Fruit fly (Drosophila melanogaster): ENCODE data around the gene Kap-alpha1.

The Kap-alpha1 gene

DNA sequence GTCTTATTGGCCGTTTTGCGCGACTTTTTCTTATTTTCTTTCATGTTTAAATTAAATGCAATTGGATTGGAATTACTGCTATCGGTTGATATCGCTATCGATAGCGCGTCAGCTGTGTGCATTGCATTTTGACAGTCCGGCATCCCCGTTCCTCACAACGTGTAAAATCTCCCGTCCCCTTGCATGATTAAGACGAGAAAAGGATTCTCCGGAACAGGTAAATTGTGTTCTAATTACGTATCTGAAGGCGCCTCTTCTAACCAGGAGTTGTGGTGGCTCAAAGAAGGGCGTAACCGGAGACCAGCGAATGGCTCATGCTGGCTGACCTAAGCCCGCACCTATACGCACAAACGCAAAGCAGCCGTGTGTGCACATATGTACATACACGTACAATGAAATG lies at the start of gene Kap-alpha1, which contains the start of gene CG14104:
Kap-alpha1 (plus strand) TSS at position 130 of the 400 bp plus-strand sequence.
CG14104 (minus strand) TSS at position 97 of the 400 bp plus-strand sequence.
- no peak for TF ChIP-seq CG14441 (GFP tag; IDR thresholded peaks at IDR 0.05)
- no peak for TF ChIP-seq CG10462 (GFP tag; optimal IDR thresholded peaks at IDR 0.05)
- no peak for TF ChIP-seq wor (GFP tag; IDR thresholded peaks at IDR 0.05)
- TF ChIP-seq Hr51 (GFP tag; optimal IDR thresholded peaks at IDR 0.05): no peak
- peak; percentile 69 for TF ChIP-seq BEAF-32 (GFP tag; optimal IDR thresholded peaks at IDR 0.05)
- TF ChIP-seq gro (GFP tag; optimal IDR thresholded peaks at IDR 0.05): no peak
- TF ChIP-seq NfI (GFP tag; optimal IDR thresholded peaks at IDR 0.05): no peak
- TF ChIP-seq E2f1 (GFP tag; IDR thresholded peaks at IDR 0.05): no peak
- TF ChIP-seq CG7271 (tag; optimal IDR thresholded peaks at IDR 0.05): no peak
- no peak for TF ChIP-seq CG8944 (GFP tag; optimal IDR thresholded peaks at IDR 0.05)
- TF ChIP-seq CG13296 (GFP tag; optimal IDR thresholded peaks at IDR 0.05): no peak
- TF ChIP-seq Adf1 (GFP tag; IDR thresholded peaks at IDR 0.05): no peak
- no peak for TF ChIP-seq gsb (GFP tag; IDR thresholded peaks at IDR 0.05)
- peak; percentile 15 for TF ChIP-seq HmgZ (tag; optimal IDR thresholded peaks at IDR 0.05)
- no peak for TF ChIP-seq CG13894 (tag; optimal IDR thresholded peaks at IDR 0.05)
- no peak for TF ChIP-seq CG14667 (GFP tag; IDR thresholded peaks at IDR 0.05)
- TF ChIP-seq Sin3A (optimal IDR thresholded peaks at IDR 0.05): peak; percentile 20
- TF ChIP-seq CG30403 (GFP tag; optimal IDR thresholded peaks at IDR 0.05): no peak
- no peak for TF ChIP-seq CG4730 (GFP tag; IDR thresholded peaks at IDR 0.05)
- TF ChIP-seq ham (GFP tag; IDR thresholded peaks at IDR 0.05): no peak
- TF ChIP-seq Opbp (GFP tag; IDR thresholded peaks at IDR 0.05; ENCODE audit: partially characterized antibody): peak; percentile 66; the same call in 2 of the 3 replicates
- TF ChIP-seq CG17385 (GFP tag; optimal IDR thresholded peaks at IDR 0.05): no peak
- no peak for TF ChIP-seq Lpt (GFP tag; optimal IDR thresholded peaks at IDR 0.05)
- no peak for TF ChIP-seq gcm2 (GFP tag; optimal IDR thresholded peaks at IDR 0.05)
- TF ChIP-seq D19A (tag; optimal IDR thresholded peaks at IDR 0.05): no peak
- no peak for TF ChIP-seq CG1024 (GFP tag; IDR thresholded peaks at IDR 0.05)
- TF ChIP-seq CG13287 (GFP tag; IDR thresholded peaks at IDR 0.05; ENCODE audit: partially characterized antibody): peak; percentile 79
- no peak for TF ChIP-seq CG2712 (tag; optimal IDR thresholded peaks at IDR 0.05)
- no peak for TF ChIP-seq Hr3 (GFP tag; optimal IDR thresholded peaks at IDR 0.05)
- no peak for TF ChIP-seq Trl (optimal IDR thresholded peaks at IDR 0.05)
- no peak for TF ChIP-seq Trl (GFP tag; optimal IDR thresholded peaks at IDR 0.05)
- TF ChIP-seq Poxn (GFP tag; IDR thresholded peaks at IDR 0.05): no peak
- TF ChIP-seq CG2202 (tag; optimal IDR thresholded peaks at IDR 0.05): no peak
- TF ChIP-seq ac (GFP tag; optimal IDR thresholded peaks at IDR 0.05): no peak
- peak; percentile 71 for TF ChIP-seq knrl (GFP tag; IDR thresholded peaks at IDR 0.05; ENCODE audit: partially characterized antibody)
- no peak for TF ChIP-seq Hsf (GFP tag; optimal IDR thresholded peaks at IDR 0.05)
- TF ChIP-seq ro (GFP tag; IDR thresholded peaks at IDR 0.05): no peak
- TF ChIP-seq toy (GFP tag; IDR thresholded peaks at IDR 0.05): no peak
- TF ChIP-seq dmrt99B (tag; optimal IDR thresholded peaks at IDR 0.05): no peak
- TF ChIP-seq ranshi (GFP tag; IDR thresholded peaks at IDR 0.05): no peak
- no peak for TF ChIP-seq HLH54F (GFP tag; optimal IDR thresholded peaks at IDR 0.05)
- TF ChIP-seq slbo (GFP tag; IDR thresholded peaks at IDR 0.05): no peak
- TF ChIP-seq Dip2 (GFP tag; IDR thresholded peaks at IDR 0.05): no peak
- TF ChIP-seq E2f2 (GFP tag; IDR thresholded peaks at IDR 0.05): peak; percentile 48
- TF ChIP-seq chm (GFP tag; IDR thresholded peaks at IDR 0.05): no peak
- TF ChIP-seq Mes4 (GFP tag; optimal IDR thresholded peaks at IDR 0.05): no peak
- TF ChIP-seq lola (GFP tag; optimal IDR thresholded peaks at IDR 0.05): no peak
- no peak for TF ChIP-seq jigr1 (GFP tag; IDR thresholded peaks at IDR 0.05)
- TF ChIP-seq tll (GFP tag; optimal IDR thresholded peaks at IDR 0.05): no peak
- no peak for TF ChIP-seq rib (GFP tag; IDR thresholded peaks at IDR 0.05)
- no peak for TF ChIP-seq CG16815 (GFP tag; optimal IDR thresholded peaks at IDR 0.05)
- no peak for TF ChIP-seq Nf-YA (GFP tag; IDR thresholded peaks at IDR 0.05)
- TF ChIP-seq CG2120 (GFP tag; optimal IDR thresholded peaks at IDR 0.05): no peak

Measured in whole organism, embryonic.